Fruit fly (Drosophila melanogaster) whole organism, adult: Measurements from ENCODE around the gene PH4alphaNE1.

Source experiments
- CG11617 ChIP-seq: fragments of 200-800 bp; sonication (Bioruptor generic); optimal IDR thresholded peaks from 2 replicates; lab custom pipeline; 2017; ENCODE audit warnings: mild to moderate bottlenecking, missing biosample characterization, missing genetic modification reagents, missing genetic modification characterization
- CG12768 ChIP-seq: fragments of 200-800 bp; sonication (Bioruptor generic); optimal IDR thresholded peaks from 2 replicates; lab custom pipeline; 2017; ENCODE audit warnings: missing biosample characterization, missing genetic modification characterization, mild to moderate bottlenecking, moderate library complexity, missing genetic modification reagents
- CG14711 ChIP-seq: fragments of 200-800 bp; sonication (Bioruptor generic); optimal IDR thresholded peaks from 2 replicates; lab custom pipeline; 2018; ENCODE audit warnings: missing biosample characterization, mild to moderate bottlenecking, missing genetic modification characterization, moderate library complexity
- CG1620 ChIP-seq: fragments of 200-800 bp; sonication (Bioruptor generic); optimal IDR thresholded peaks from 2 replicates; lab custom pipeline; 2016; ENCODE audit warnings: missing biosample characterization, missing genetic modification characterization
- CG33017 ChIP-seq: fragments of 200-800 bp; sonication (Bioruptor generic); optimal IDR thresholded peaks from 2 replicates; lab custom pipeline; 2018; ENCODE audit warnings: missing biosample characterization, mild to moderate bottlenecking, missing genetic modification characterization, moderate library complexity
- CG5204 ChIP-seq: fragments of 200-800 bp; sonication (Bioruptor generic); optimal IDR thresholded peaks from 2 replicates; lab custom pipeline; 2016; ENCODE audit warnings: missing biosample characterization, missing genetic modification characterization
- Clk ChIP-seq: fragments of 200-800 bp; sonication (Bioruptor generic); optimal IDR thresholded peaks from 2 replicates; lab custom pipeline; 2017; ENCODE audit warnings: missing biosample characterization, missing genetic modification characterization
- Crg-1 ChIP-seq: fragments of 200-800 bp; sonication (Bioruptor generic); optimal IDR thresholded peaks from 2 replicates; lab custom pipeline; 2016; ENCODE audit warnings: missing biosample characterization, missing genetic modification characterization
- Mnt ChIP-seq: fragments of 200-800 bp; sonication (Bioruptor generic); optimal IDR thresholded peaks from 2 replicates; lab custom pipeline; 2016; ENCODE audit warnings: missing biosample characterization, mild to moderate bottlenecking, missing genetic modification characterization
- bab1 ChIP-seq: fragments of 200-800 bp; sonication (Bioruptor generic); optimal IDR thresholded peaks from 3 replicates; lab custom pipeline; 2019; ENCODE audit warnings: missing biosample characterization, mild to moderate bottlenecking, missing genetic modification characterization, moderate library complexity
- kay ChIP-seq: fragments of 200-800 bp; sonication (Bioruptor generic); peaks from one replicate; lab custom pipeline; 2016; ENCODE audit warnings: missing biosample characterization, missing genetic modification characterization, borderline replicate concordance
- pad ChIP-seq: fragments of 200-800 bp; sonication (Bioruptor generic); optimal IDR thresholded peaks from 3 replicates; lab custom pipeline; 2017; ENCODE audit warnings: missing biosample characterization, missing genetic modification characterization, mild to moderate bottlenecking, moderate library complexity, missing genetic modification reagents

dm6 chr3R:30541469-30541868 is 41.3 kb upstream of the PH4alphaNE1 start:
- TF ChIP-seq kay (no peak), pad (GFP tag; lab: Kevin White, UChicago) (no peak), Mnt (GFP tag; lab: Kevin White, UChicago) (no peak), CG5204 (GFP tag; lab: Kevin White, UChicago) (no peak), Clk (GFP tag; lab: Kevin White, UChicago) (no peak), CG14711 (tag; lab: Kevin White, UChicago) (no peak), CG12768 (no peak), CG33017 (tag; lab: Kevin White, UChicago) (no peak), CG1620 (GFP tag; lab: Kevin White, UChicago) (no peak), CG11617 (no peak), Crg-1 (GFP tag; lab: Kevin White, UChicago) (no peak), bab1 (no peak)
